Fruit fly (Drosophila melanogaster) whole organism, prepupa: Measurements from ENCODE around the gene CG8372.
A peak's percentile ranks its signal among the peaks of the same experiment; 100 is the strongest.

Experiments used
- Blimp-1 ChIP-seq: fragments of 200-800 bp; sonication (Bioruptor generic); optimal IDR thresholded peaks from 3 replicates; lab custom pipeline; 2017; ENCODE audit warnings: missing biosample characterization, missing genetic modification characterization, mild to moderate bottlenecking, moderate library complexity, missing genetic modification reagents
- CG10631 ChIP-seq: fragments of 200-800 bp; sonication (Bioruptor generic); optimal IDR thresholded peaks from 2 replicates; lab custom pipeline; 2016; ENCODE audit warnings: missing biosample characterization, missing genetic modification characterization
- CG10669 ChIP-seq: fragments of 200-800 bp; sonication (Bioruptor generic); optimal IDR thresholded peaks from 3 replicates; lab custom pipeline; 2018; ENCODE audit warnings: missing biosample characterization, mild to moderate bottlenecking, missing genetic modification characterization, moderate library complexity
- CG11902 ChIP-seq: fragments of 200-800 bp; sonication (Bioruptor generic); optimal IDR thresholded peaks from 3 replicates; lab custom pipeline; 2016; ENCODE audit warnings: missing biosample characterization, missing genetic modification characterization
- CG15336 ChIP-seq: fragments of 200-800 bp; sonication (Bioruptor generic); IDR thresholded peaks from 2 replicates; pipeline ENCODE4 v1.3.6; 2022; ENCODE audit warnings: missing biosample characterization, missing genetic modification characterization
- CG16779 ChIP-seq: fragments of 200-800 bp; sonication (Bioruptor generic); optimal IDR thresholded peaks from 3 replicates; lab custom pipeline; 2017; ENCODE audit warnings: missing biosample characterization, mild to moderate bottlenecking, missing genetic modification characterization
- CG31627 ChIP-seq: fragments of 200-800 bp; sonication (Bioruptor generic); optimal IDR thresholded peaks from 3 replicates; lab custom pipeline; 2016; ENCODE audit warnings: missing biosample characterization, missing genetic modification characterization
- CG32006 ChIP-seq: fragments of 200-800 bp; sonication (Bioruptor generic); optimal IDR thresholded peaks from 3 replicates; lab custom pipeline; 2017; ENCODE audit warnings: missing biosample characterization, mild to moderate bottlenecking, missing genetic modification characterization
- CG34406 ChIP-seq: fragments of 200-800 bp; sonication (Bioruptor generic); optimal IDR thresholded peaks from 3 replicates; lab custom pipeline; 2016; ENCODE audit warnings: missing biosample characterization, missing genetic modification characterization
- CG3919 ChIP-seq: fragments of 200-800 bp; sonication (Bioruptor generic); optimal IDR thresholded peaks from 3 replicates; lab custom pipeline; 2016; ENCODE audit warnings: missing biosample characterization, missing genetic modification characterization
- CG4318 ChIP-seq: fragments of 200-800 bp; sonication (Bioruptor generic); optimal IDR thresholded peaks from 3 replicates; lab custom pipeline; 2017; ENCODE audit warnings: missing biosample characterization, mild to moderate bottlenecking, missing genetic modification characterization
- CG6163 ChIP-seq: fragments of 200-800 bp; sonication (Bioruptor generic); IDR thresholded peaks from 3 replicates; pipeline ENCODE4 v1.3.6; 2022; ENCODE audit warnings: missing biosample characterization, missing genetic modification characterization
- CG6276 ChIP-seq: fragments of 200-800 bp; sonication (Bioruptor generic); optimal IDR thresholded peaks from 2 replicates; lab custom pipeline; 2017; ENCODE audit warnings: missing biosample characterization, mild to moderate bottlenecking, missing genetic modification characterization
- CG6792 ChIP-seq: fragments of 200-800 bp; sonication (Bioruptor generic); optimal IDR thresholded peaks from 3 replicates; lab custom pipeline; 2016; ENCODE audit warnings: missing biosample characterization, missing genetic modification characterization
- CG6808 ChIP-seq: fragments of 200-800 bp; sonication (Bioruptor generic); optimal IDR thresholded peaks from 3 replicates; lab custom pipeline; 2017; ENCODE audit warnings: missing biosample characterization, missing genetic modification characterization, mild to moderate bottlenecking, moderate library complexity, missing genetic modification reagents
- CG8319 ChIP-seq: fragments of 200-800 bp; sonication (Bioruptor generic); optimal IDR thresholded peaks from 3 replicates; lab custom pipeline; 2016; ENCODE audit warnings: missing biosample characterization, missing genetic modification characterization
- CG8632 ChIP-seq: fragments of 200-800 bp; sonication (Bioruptor generic); optimal IDR thresholded peaks from 3 replicates; lab custom pipeline; 2016; ENCODE audit warnings: missing biosample characterization, missing genetic modification characterization
- CG9139 ChIP-seq: fragments of 200-800 bp; sonication (Bioruptor generic); optimal IDR thresholded peaks from 3 replicates; lab custom pipeline; 2017; ENCODE audit warnings: missing biosample characterization, mild to moderate bottlenecking, missing genetic modification characterization
- Eip75B ChIP-seq: fragments of 200-800 bp; sonication (Bioruptor generic); optimal IDR thresholded peaks from 3 replicates; lab custom pipeline; 2016; ENCODE audit warnings: missing biosample characterization, missing genetic modification characterization
- Eip78C ChIP-seq: fragments of 200-800 bp; sonication (Bioruptor generic); peaks from one replicate; lab custom pipeline; 2016; ENCODE audit warnings: missing biosample characterization, missing genetic modification characterization
- Eip93F ChIP-seq: fragments of 200-800 bp; sonication (Bioruptor generic); optimal IDR thresholded peaks from 2 replicates; lab custom pipeline; 2016; ENCODE audit warnings: missing biosample characterization, mild to moderate bottlenecking, missing genetic modification characterization
- Ets96B ChIP-seq: fragments of 200-800 bp; optimal IDR thresholded peaks from 2 replicates; lab custom pipeline; 2019; ENCODE audit warnings: missing biosample characterization, mild to moderate bottlenecking, missing genetic modification characterization, moderate library complexity
- Hr38 ChIP-seq: sonication (Bioruptor generic); optimal IDR thresholded peaks from 2 replicates; lab custom pipeline; 2016; ENCODE audit warnings: missing biosample characterization, missing genetic modification characterization
- Hr4 ChIP-seq: fragments of 200-800 bp; sonication (Bioruptor generic); optimal IDR thresholded peaks from 3 replicates; lab custom pipeline; 2016; ENCODE audit warnings: missing biosample characterization, missing genetic modification characterization
- Lpt ChIP-seq: fragments of 200-800 bp; sonication (Bioruptor generic); optimal IDR thresholded peaks from 3 replicates; lab custom pipeline; 2016; ENCODE audit warnings: missing biosample characterization, missing genetic modification characterization
- Met ChIP-seq: fragments of 200-800 bp; sonication (Bioruptor generic); optimal IDR thresholded peaks from 3 replicates; lab custom pipeline; 2016; ENCODE audit warnings: missing biosample characterization, missing genetic modification characterization
- achi ChIP-seq: fragments of 200-800 bp; sonication (Bioruptor generic); optimal IDR thresholded peaks from 3 replicates; lab custom pipeline; 2016; ENCODE audit warnings: missing biosample characterization, missing genetic modification characterization
- acj6 ChIP-seq: fragments of 200-800 bp; sonication (Bioruptor generic); optimal IDR thresholded peaks from 3 replicates; lab custom pipeline; 2016; ENCODE audit warnings: missing biosample characterization, missing genetic modification characterization
- dac ChIP-seq: fragments of 200-800 bp; sonication (Bioruptor generic); optimal IDR thresholded peaks from 2 replicates; lab custom pipeline; 2017; ENCODE audit warnings: missing biosample characterization, mild to moderate bottlenecking, missing genetic modification characterization
- eg ChIP-seq: fragments of 200-800 bp; sonication (Bioruptor generic); IDR thresholded peaks from 3 replicates; pipeline ENCODE4 v1.3.6; 2022; ENCODE audit warnings: missing biosample characterization, missing genetic modification characterization
- esn ChIP-seq: fragments of 200-800 bp; sonication (Bioruptor generic); optimal IDR thresholded peaks from 2 replicates; lab custom pipeline; 2016; ENCODE audit warnings: missing biosample characterization, mild to moderate bottlenecking, missing genetic modification characterization, moderate library complexity
- fd59A ChIP-seq: fragments of 200-800 bp; sonication (Bioruptor generic); optimal IDR thresholded peaks from 2 replicates; lab custom pipeline; 2017; ENCODE audit warnings: missing biosample characterization, mild to moderate bottlenecking, missing genetic modification characterization, missing genetic modification reagents
- fkh ChIP-seq: fragments of 200-800 bp; sonication (Bioruptor generic); optimal IDR thresholded peaks from 3 replicates; lab custom pipeline; 2017; ENCODE audit warnings: missing biosample characterization, mild to moderate bottlenecking, missing genetic modification characterization, moderate library complexity
- lz ChIP-seq: fragments of 200-800 bp; sonication (Bioruptor generic); optimal IDR thresholded peaks from 3 replicates; lab custom pipeline; 2016; ENCODE audit warnings: missing biosample characterization, missing genetic modification characterization
- net ChIP-seq: fragments of 200-800 bp; sonication (Bioruptor generic); optimal IDR thresholded peaks from 3 replicates; lab custom pipeline; 2016; ENCODE audit warnings: missing biosample characterization, missing genetic modification characterization
- salr ChIP-seq, 2 experiments: fragments of 200-800 bp; sonication (Bioruptor generic); optimal IDR thresholded peaks; 3 replicates each; lab custom pipeline; 2016 to 2018; ENCODE audit warnings: missing biosample characterization in 2 of 2, missing genetic modification characterization in 2 of 2, mild to moderate bottlenecking in 1 of 2
- spab ChIP-seq: fragments of 200-800 bp; sonication (Bioruptor generic); optimal IDR thresholded peaks from 2 replicates; lab custom pipeline; 2017; ENCODE audit warnings: missing biosample characterization, mild to moderate bottlenecking, missing genetic modification characterization, missing genetic modification reagents
- ss ChIP-seq, 2 experiments: fragments of 200-800 bp; sonication (Bioruptor generic); optimal IDR thresholded peaks; 2 replicates in 1 of 2; 3 replicates in 1 of 2; lab custom pipeline; 2017 to 2018; ENCODE audit warnings: mild to moderate bottlenecking in 2 of 2, missing biosample characterization in 2 of 2, missing genetic modification characterization in 2 of 2, moderate library complexity in 1 of 2
- topi ChIP-seq: fragments of 200-800 bp; sonication (Bioruptor generic); optimal IDR thresholded peaks from 3 replicates; lab custom pipeline; 2016; ENCODE audit warnings: missing biosample characterization, missing genetic modification characterization
- vri ChIP-seq: fragments of 200-800 bp; sonication (Bioruptor generic); optimal IDR thresholded peaks from 3 replicates; lab custom pipeline; 2016; ENCODE audit warnings: missing biosample characterization, mild to moderate bottlenecking, missing genetic modification characterization

Gene CG8372

dm6 chr2L:8239712-8240245 is 27.1 kb upstream of the CG8372 start, which contains the start of gene Pvr:
Gene Pvr (minus strand): TSS chr2L:8239878.
- TF ChIP-seq Eip93F (no peak), eg (GFP tag; lab: Robert Waterston, UW) (no peak), Eip78C (GFP tag; lab: Kevin White, UChicago) (peak; percentile 67), net (no peak), Hr4 (GFP tag; lab: Kevin White, UChicago) (peak; percentile 8), CG6808 (GFP tag; lab: Kevin White, UChicago) (peak; percentile 99), Lpt (GFP tag; lab: Kevin White, UChicago) (no peak), topi (GFP tag; lab: Kevin White, UChicago) (peak; percentile 20), Hr38 (GFP tag; lab: Kevin White, UChicago) (no peak), dac (no peak), CG6276 (GFP tag; lab: Kevin White, UChicago) (no peak), Blimp-1 (no peak), CG3919 (GFP tag; lab: Kevin White, UChicago) (no peak), CG16779 (tag; lab: Kevin White, UChicago) (no peak), Eip75B (GFP tag; lab: Kevin White, UChicago) (no peak), CG11902 (GFP tag; lab: Kevin White, UChicago) (no peak), CG10669 (GFP tag; lab: Kevin White, UChicago) (no peak), CG15336 (no peak), spab (GFP tag; lab: Kevin White, UChicago) (no peak), CG4318 (GFP tag; lab: Kevin White, UChicago) (no peak), CG6163 (GFP tag; lab: Robert Waterston, UW) (no peak), fd59A (GFP tag; lab: Kevin White, UChicago) (no peak), lz (no peak), CG31627 (GFP tag; lab: Kevin White, UChicago) (no peak), CG8319 (GFP tag; lab: Kevin White, UChicago) (no peak), Ets96B (no peak), Met (GFP tag; lab: Kevin White, UChicago) (no peak), CG32006 (GFP tag; lab: Kevin White, UChicago) (no peak), acj6 (GFP tag; lab: Kevin White, UChicago) (no peak), achi (GFP tag; lab: Kevin White, UChicago) (peak; percentile 14), salr (GFP tag; optimal IDR thresholded peaks at IDR 0.05; lab: Kevin White, UChicago) (no peak), CG10631 (GFP tag; lab: Kevin White, UChicago) (no peak)

DNA sequence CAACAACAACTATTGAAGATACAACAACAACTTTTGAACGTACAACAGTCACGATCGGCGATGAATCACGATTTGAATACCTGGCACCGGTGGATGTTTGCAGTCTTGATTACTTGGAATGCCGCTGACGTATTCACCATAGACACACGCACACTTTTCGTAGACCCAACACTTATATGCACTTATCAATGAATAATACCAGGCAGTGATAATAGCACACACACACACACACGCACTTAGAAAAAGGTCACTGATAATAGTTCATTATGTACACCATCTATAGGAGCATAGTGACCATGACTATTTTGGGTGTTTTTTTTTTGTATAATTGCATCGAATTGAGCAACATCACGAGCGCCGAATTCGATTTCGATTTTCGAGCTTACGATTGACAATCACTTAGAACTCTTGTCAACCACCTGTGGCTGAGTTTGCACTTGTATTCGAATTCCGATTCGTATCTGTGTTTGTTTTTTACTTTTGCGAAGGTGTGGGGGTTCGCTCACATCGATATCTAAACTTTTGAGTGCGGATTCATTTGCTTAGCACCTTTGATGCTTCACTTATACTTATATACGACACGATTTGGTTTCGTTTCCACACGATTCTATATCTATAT is 26.4 kb upstream of the CG8372 start:
- TF ChIP-seq fkh (GFP tag; lab: Kevin White, UChicago), result peak; percentile 80
- TF ChIP-seq eg (GFP tag; lab: Robert Waterston, UW), result no peak

- TF ChIP-seq dac, result no peak
- peak; percentile 26 for TF ChIP-seq CG34406 (GFP tag; lab: Kevin White, UChicago)
- peak; percentile 16 for TF ChIP-seq vri (GFP tag; lab: Kevin White, UChicago)
- TF ChIP-seq CG6792 (GFP tag; lab: Kevin White, UChicago), result peak; percentile 41
- TF ChIP-seq Eip78C (GFP tag; lab: Kevin White, UChicago), result peak; percentile 28
- peak; percentile 25 for TF ChIP-seq CG8632 (GFP tag; lab: Kevin White, UChicago)
- TF ChIP-seq Blimp-1, result peak; percentile 39
- peak; percentile 31 for TF ChIP-seq Met (GFP tag; lab: Kevin White, UChicago)
- no peak for TF ChIP-seq CG9139
- peak; percentile 2 for TF ChIP-seq CG10631 (GFP tag; lab: Kevin White, UChicago)
- TF ChIP-seq esn (GFP tag; lab: Kevin White, UChicago), result peak; percentile 18
- TF ChIP-seq fkh (GFP tag; lab: Kevin White, UChicago), result peak; percentile 35
- no peak for TF ChIP-seq CG8319 (GFP tag; lab: Kevin White, UChicago)
- peak; percentile 3 to 45 for TF ChIP-seq ss (GFP tag; optimal IDR thresholded peaks at IDR 0.05; lab: Kevin White, UChicago)
Observed at dm6 chr2L:8233571-8233970, 20.9 kb upstream of the CG8372 start.
